Worm (Caenorhabditis elegans): ENCODE measurements around the gene tin-10.

DNA sequence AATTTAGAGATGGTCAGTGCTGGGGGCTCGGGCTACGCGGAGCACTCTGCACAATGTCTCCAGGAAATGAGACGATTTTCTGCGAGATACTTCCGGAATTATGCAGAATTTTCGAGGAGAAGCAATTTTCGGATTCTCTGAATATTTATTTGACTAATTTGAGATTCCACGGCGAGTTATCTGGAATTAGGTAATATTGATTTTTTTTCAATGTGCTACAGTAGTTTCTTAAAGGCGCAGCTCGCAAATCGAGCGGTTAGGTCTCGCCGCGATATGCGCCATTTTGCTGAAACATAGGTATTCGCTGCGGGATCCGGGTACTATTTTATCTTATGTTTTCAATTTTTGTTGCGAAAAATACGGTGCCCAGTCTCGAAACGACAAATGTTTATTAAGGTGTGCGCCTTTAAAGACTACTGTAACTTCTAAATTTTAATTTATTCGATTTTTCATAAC lies 32.0 kb upstream of the tin-10 start, which contains the start of gene nrps-1:
- TF ChIP-seq klf-2 (GFP tag; conservative IDR thresholded peaks at IDR 0.05) (no peak), T22C8.4 (GFP tag; IDR thresholded peaks at IDR 0.05) (no peak), ztf-23 (GFP tag; IDR thresholded peaks at IDR 0.05) (no peak), tab-1 (GFP tag; IDR thresholded peaks at IDR 0.05) (no peak), ztf-29 (GFP tag; IDR thresholded peaks at IDR 0.05) (no peak)

Data from whole organism, midembryonic.